Fruit fly (Drosophila melanogaster): Measurements from ENCODE around the gene CG14034.

CG14034 gene

dm6 chr2L:5251725-5252124, 35.4 kb upstream of the CG14034 start:
- TF ChIP-seq insv (optimal IDR thresholded peaks at IDR 0.05) = no peak
- no peak for TF ChIP-seq psq (optimal IDR thresholded peaks at IDR 0.05)
- no peak for TF ChIP-seq ttk (optimal IDR thresholded peaks at IDR 0.05)
- no peak for TF ChIP-seq h (optimal IDR thresholded peaks at IDR 0.05)
- TF ChIP-seq Sin3A (optimal IDR thresholded peaks at IDR 0.05) = no peak
- TF ChIP-seq Myc (optimal IDR thresholded peaks at IDR 0.05) = no peak

dm6 chr2L:5251150-5251549, 34.8 kb upstream of the CG14034 start:
- TF ChIP-seq ttk (optimal IDR thresholded peaks at IDR 0.05) (no peak), Sin3A (optimal IDR thresholded peaks at IDR 0.05) (no peak), Myc (optimal IDR thresholded peaks at IDR 0.05) (no peak), h (optimal IDR thresholded peaks at IDR 0.05) (no peak), insv (optimal IDR thresholded peaks at IDR 0.05) (no peak), psq (optimal IDR thresholded peaks at IDR 0.05) (no peak)

dm6 chr2L:5249766-5250165, 33.4 kb upstream of the CG14034 start:
- TF ChIP-seq h (optimal IDR thresholded peaks at IDR 0.05) = no peak
- no peak for TF ChIP-seq psq (optimal IDR thresholded peaks at IDR 0.05)
- TF ChIP-seq Myc (optimal IDR thresholded peaks at IDR 0.05) = no peak
- TF ChIP-seq ttk (optimal IDR thresholded peaks at IDR 0.05) = no peak
- TF ChIP-seq Sin3A (optimal IDR thresholded peaks at IDR 0.05) = no peak
- TF ChIP-seq insv (optimal IDR thresholded peaks at IDR 0.05) = no peak

- TF ChIP-seq Sin3A (optimal IDR thresholded peaks at IDR 0.05) = no peak
- no peak for TF ChIP-seq insv (optimal IDR thresholded peaks at IDR 0.05)
- no peak for TF ChIP-seq ttk (optimal IDR thresholded peaks at IDR 0.05)
- no peak for TF ChIP-seq psq (optimal IDR thresholded peaks at IDR 0.05)
- TF ChIP-seq Myc (optimal IDR thresholded peaks at IDR 0.05) = no peak
- TF ChIP-seq h (optimal IDR thresholded peaks at IDR 0.05) = no peak
Observed at dm6 chr2L:5248582-5248981, 32.2 kb upstream of the CG14034 start.

- no peak for TF ChIP-seq Myc (optimal IDR thresholded peaks at IDR 0.05)
- TF ChIP-seq Sin3A (optimal IDR thresholded peaks at IDR 0.05) = no peak
- TF ChIP-seq h (optimal IDR thresholded peaks at IDR 0.05) = no peak
- no peak for TF ChIP-seq psq (optimal IDR thresholded peaks at IDR 0.05)
- no peak for TF ChIP-seq ttk (optimal IDR thresholded peaks at IDR 0.05)
- TF ChIP-seq insv (optimal IDR thresholded peaks at IDR 0.05) = no peak
Observed at dm6 chr2L:5247812-5248211, 31.5 kb upstream of the CG14034 start.

dm6 chr2L:5247384-5247783, 31.0 kb upstream of the CG14034 start:
- TF ChIP-seq psq (optimal IDR thresholded peaks at IDR 0.05) (no peak), Sin3A (optimal IDR thresholded peaks at IDR 0.05) (no peak), h (optimal IDR thresholded peaks at IDR 0.05) (no peak), Myc (optimal IDR thresholded peaks at IDR 0.05) (no peak)

dm6 chr2L:5245363-5245892, 29.1 kb upstream of the CG14034 start:
- TF ChIP-seq Myc (optimal IDR thresholded peaks at IDR 0.05) (no peak), Sin3A (optimal IDR thresholded peaks at IDR 0.05) (no peak), insv (optimal IDR thresholded peaks at IDR 0.05) (no peak), psq (optimal IDR thresholded peaks at IDR 0.05) (no peak), ttk (optimal IDR thresholded peaks at IDR 0.05) (no peak)

dm6 chr2L:5242194-5242914, 26.0 kb upstream of the CG14034 start:
- TF ChIP-seq Sin3A (optimal IDR thresholded peaks at IDR 0.05) (no peak), insv (optimal IDR thresholded peaks at IDR 0.05) (no peak), psq (optimal IDR thresholded peaks at IDR 0.05) (no peak), Myc (optimal IDR thresholded peaks at IDR 0.05) (no peak), h (optimal IDR thresholded peaks at IDR 0.05) (no peak), ttk (optimal IDR thresholded peaks at IDR 0.05) (no peak)

dm6 chr2L:5240520-5240919, 24.2 kb upstream of the CG14034 start:
- TF ChIP-seq insv (optimal IDR thresholded peaks at IDR 0.05) (no peak), h (optimal IDR thresholded peaks at IDR 0.05) (no peak), Sin3A (optimal IDR thresholded peaks at IDR 0.05) (no peak), Myc (optimal IDR thresholded peaks at IDR 0.05) (no peak), psq (optimal IDR thresholded peaks at IDR 0.05) (no peak), ttk (optimal IDR thresholded peaks at IDR 0.05) (no peak)

dm6 chr2L:5239433-5240278, 23.3 kb upstream of the CG14034 start:
- TF ChIP-seq ttk (optimal IDR thresholded peaks at IDR 0.05) (no peak), h (optimal IDR thresholded peaks at IDR 0.05) (no peak), Sin3A (optimal IDR thresholded peaks at IDR 0.05) (no peak), psq (optimal IDR thresholded peaks at IDR 0.05) (no peak), insv (optimal IDR thresholded peaks at IDR 0.05) (no peak), Myc (optimal IDR thresholded peaks at IDR 0.05) (no peak)

- no peak for TF ChIP-seq ttk (optimal IDR thresholded peaks at IDR 0.05)
- TF ChIP-seq Myc (optimal IDR thresholded peaks at IDR 0.05) = no peak
- TF ChIP-seq Sin3A (optimal IDR thresholded peaks at IDR 0.05) = no peak
- no peak for TF ChIP-seq insv (optimal IDR thresholded peaks at IDR 0.05)
- no peak for TF ChIP-seq h (optimal IDR thresholded peaks at IDR 0.05)
- no peak for TF ChIP-seq psq (optimal IDR thresholded peaks at IDR 0.05)
Observed at dm6 chr2L:5238567-5238925, 22.2 kb upstream of the CG14034 start.

dm6 chr2L:5237899-5238566, 21.7 kb upstream of the CG14034 start:
- no peak for TF ChIP-seq psq (optimal IDR thresholded peaks at IDR 0.05)
- no peak for TF ChIP-seq insv (optimal IDR thresholded peaks at IDR 0.05)
- TF ChIP-seq h (optimal IDR thresholded peaks at IDR 0.05) = no peak
- TF ChIP-seq Myc (optimal IDR thresholded peaks at IDR 0.05) = no peak
- no peak for TF ChIP-seq Sin3A (optimal IDR thresholded peaks at IDR 0.05)
- TF ChIP-seq ttk (optimal IDR thresholded peaks at IDR 0.05) = no peak

Data from Kc167 (cell line).